Fruit fly (Drosophila melanogaster): ENCODE results near the gene CG31178.

The CG31178 gene

dm6 chr3R:21869464-21870100 is 4.0 kb upstream of the CG31178 start, which contains the start of gene CG31174:
TSS of gene CG31174 (minus strand) at chr3R:21869514.
- no peak for TF ChIP-seq noc (tag; optimal IDR thresholded peaks at IDR 0.05)

- peak; percentile 99 for TF ChIP-seq noc (tag; optimal IDR thresholded peaks at IDR 0.05)
These were observed 3.2 kb upstream of the CG31178 start, which contains the start of gene CG31431 for dm6 chr3R:21870158-21870971. TSS of gene CG31431 (plus strand) at chr3R:21870681.

- peak; percentile 13 for TF ChIP-seq noc (tag; optimal IDR thresholded peaks at IDR 0.05)
These were observed 2.1 kb upstream of the CG31178 start for dm6 chr3R:21871348-21871940.

dm6 chr3R:21874982-21875466 is 1.5 kb downstream of the CG31178 start, which contains the start of gene CG6656:
TSS of gene CG6656 (plus strand) at chr3R:21875293.
- peak; percentile 46 for TF ChIP-seq noc (tag; optimal IDR thresholded peaks at IDR 0.05)

- TF ChIP-seq noc (tag; optimal IDR thresholded peaks at IDR 0.05) = no peak
These were observed 4.1 kb downstream of the CG31178 start, which contains the start of gene P5CDh2 for dm6 chr3R:21877636-21878035. TSS of gene P5CDh2 (plus strand) at chr3R:21877936.

- TF ChIP-seq noc (tag; optimal IDR thresholded peaks at IDR 0.05) = no peak
These were observed 4.9 kb downstream of the CG31178 start, which contains the start of gene CG34148 for dm6 chr3R:21878473-21878872. TSS of gene CG34148 (minus strand) at chr3R:21878686.

- no peak for TF ChIP-seq noc (tag; optimal IDR thresholded peaks at IDR 0.05)
These were observed 7.0 kb downstream of the CG31178 start, which contains the start of gene CG31465 for dm6 chr3R:21880510-21880909. TSS of gene CG31465 (plus strand) at chr3R:21880810.

- TF ChIP-seq noc (tag; optimal IDR thresholded peaks at IDR 0.05) = no peak
These were observed 10.8 kb downstream of the CG31178 start, which contains the start of gene fit for dm6 chr3R:21884354-21884753. TSS of gene fit (minus strand) at chr3R:21884454.

- no peak for TF ChIP-seq noc (tag; optimal IDR thresholded peaks at IDR 0.05)
These were observed 11.9 kb downstream of the CG31178 start, which contains the start of gene CG17819 for dm6 chr3R:21885450-21885849. TSS of gene CG17819 (minus strand) at chr3R:21885550.

- no peak for TF ChIP-seq noc (tag; optimal IDR thresholded peaks at IDR 0.05)
These were observed 13.5 kb downstream of the CG31178 start, which contains the start of the genes CG6678 and dnd for dm6 chr3R:21886861-21887587. TSS of gene CG6678 (plus strand) at chr3R:21887029. TSS of gene dnd (minus strand) at chr3R:21887355.

dm6 chr3R:21887588-21888007 is 14.1 kb downstream of the CG31178 start:
- no peak for TF ChIP-seq noc (tag; optimal IDR thresholded peaks at IDR 0.05)

- TF ChIP-seq noc (tag; optimal IDR thresholded peaks at IDR 0.05) = peak; percentile 31
These were observed 15.4 kb downstream of the CG31178 start, which contains the start of gene CG43844 for dm6 chr3R:21888696-21889602. TSS of gene CG43844 (plus strand) at chr3R:21889539.

dm6 chr3R:21889945-21890344 is 16.4 kb downstream of the CG31178 start:
- no peak for TF ChIP-seq noc (tag; optimal IDR thresholded peaks at IDR 0.05)

- no peak for TF ChIP-seq noc (tag; optimal IDR thresholded peaks at IDR 0.05)
These were observed 17.2 kb downstream of the CG31178 start for dm6 chr3R:21890739-21891138.
